Worm (Caenorhabditis elegans): ENCODE measurements around the gene F12A10.6.

- TF ChIP-seq F49E8.2 (tag; optimal IDR thresholded peaks at IDR 0.05; ENCODE audit: insufficient read depth) (no peak), tbx-9 (tag; optimal IDR thresholded peaks at IDR 0.05; ENCODE audit: borderline replicate concordance) (no peak), ama-1 (optimal IDR thresholded peaks at IDR 0.05) (no peak), ama-1 (GFP tag; optimal IDR thresholded peaks at IDR 0.05) (no peak)
These were observed 6.5 kb downstream of the F12A10.6 start, which contains the start of gene nep-5 for ce11 chrII:5487844-5488243.
